Fruit fly (Drosophila melanogaster) whole organism, embryonic: Measurements from ENCODE around the gene Gk2.
A peak's percentile ranks its signal among the peaks of the same experiment; 100 is the strongest.

Source experiments
- ATbp ChIP-seq: fragments of 200-800 bp; sonication (Bioruptor generic); optimal IDR thresholded peaks from 2 replicates; lab custom pipeline; 2017; ENCODE audit warnings: missing biosample characterization, mild to moderate bottlenecking, missing genetic modification characterization, missing genetic modification reagents
- Adf1 ChIP-seq: fragments of 200-800 bp; sonication (Bioruptor generic); IDR thresholded peaks from 2 replicates; pipeline ENCODE4 v1.3.6; 2022; ENCODE audit warnings: missing biosample characterization, missing genetic modification characterization
- Atf-2 ChIP-seq: fragments of 200-800 bp; sonication (Bioruptor generic); optimal IDR thresholded peaks from 2 replicates; lab custom pipeline; 2016; ENCODE audit warnings: missing biosample characterization, missing genetic modification characterization
- Bgb ChIP-seq: fragments of 200-800 bp; sonication (Bioruptor generic); IDR thresholded peaks from 2 replicates; pipeline ENCODE4 v1.3.6; 2022; ENCODE audit warnings: missing biosample characterization, missing genetic modification characterization; ENCODE audit not compliant: partially characterized antibody
- CG10543 ChIP-seq: fragments of 200-800 bp; sonication (Bioruptor generic); optimal IDR thresholded peaks from 3 replicates; lab custom pipeline; 2017; ENCODE audit warnings: missing biosample characterization, mild to moderate bottlenecking, missing genetic modification characterization, moderate library complexity
- CG12769 ChIP-seq: fragments of 200-800 bp; sonication (Bioruptor generic); optimal IDR thresholded peaks from 2 replicates; lab custom pipeline; 2019; ENCODE audit warnings: missing biosample characterization, mild to moderate bottlenecking, missing genetic modification characterization, moderate library complexity
- CG14441 ChIP-seq: fragments of 200-800 bp; sonication (Bioruptor generic); IDR thresholded peaks from 2 replicates; pipeline ENCODE4 v1.3.6; 2022; ENCODE audit warnings: missing biosample characterization, missing genetic modification characterization
- CG16779 ChIP-seq: fragments of 200-800 bp; sonication (Bioruptor generic); IDR thresholded peaks from 2 replicates; pipeline ENCODE4 v1.3.6; 2022; ENCODE audit warnings: missing biosample characterization, missing genetic modification characterization
- CG16813 ChIP-seq: fragments of 200-800 bp; sonication (Bioruptor generic); IDR thresholded peaks from 3 replicates; pipeline ENCODE4 v1.3.6; 2022; ENCODE audit warnings: missing biosample characterization, missing genetic modification characterization; ENCODE audit not compliant: partially characterized antibody
- CG30431 ChIP-seq: fragments of 200-800 bp; sonication (Bioruptor generic); optimal IDR thresholded peaks from 2 replicates; lab custom pipeline; 2017; ENCODE audit warnings: missing biosample characterization, missing genetic modification characterization
- CG34422 ChIP-seq: fragments of 200-800 bp; sonication (Bioruptor generic); IDR thresholded peaks from 3 replicates; pipeline ENCODE4 v1.3.6; 2022; ENCODE audit warnings: missing biosample characterization, missing genetic modification characterization
- CG5180 ChIP-seq: fragments of 200-800 bp; sonication (Bioruptor generic); optimal IDR thresholded peaks from 3 replicates; lab custom pipeline; 2017; ENCODE audit warnings: missing biosample characterization, missing genetic modification characterization, mild to moderate bottlenecking, moderate library complexity, missing genetic modification reagents
- CG6689 ChIP-seq: fragments of 200-800 bp; sonication (Bioruptor generic); IDR thresholded peaks from 2 replicates; pipeline ENCODE4 v1.3.6; 2022; ENCODE audit warnings: missing biosample characterization, missing genetic modification characterization
- CG6791 ChIP-seq: fragments of 200-800 bp; sonication (Bioruptor generic); IDR thresholded peaks from 3 replicates; pipeline ENCODE4 v1.3.6; 2022; ENCODE audit warnings: missing biosample characterization, missing genetic modification characterization; ENCODE audit not compliant: partially characterized antibody
- CG7963 ChIP-seq: fragments of 200-800 bp; sonication (Bioruptor generic); IDR thresholded peaks from 3 replicates; pipeline ENCODE4 v1.3.6; 2022; ENCODE audit warnings: missing biosample characterization, missing genetic modification characterization; ENCODE audit not compliant: partially characterized antibody
- CG9437 ChIP-seq: fragments of 200-800 bp; sonication (Bioruptor generic); optimal IDR thresholded peaks from 2 replicates; lab custom pipeline; 2018; ENCODE audit warnings: missing biosample characterization, mild to moderate bottlenecking, missing genetic modification characterization
- Dbx ChIP-seq: fragments of 200-800 bp; sonication (Bioruptor generic); IDR thresholded peaks from 3 replicates; pipeline ENCODE4 v1.3.6; 2022; ENCODE audit warnings: missing biosample characterization, missing genetic modification characterization
- Dref ChIP-seq: fragments of 200-800 bp; sonication (Bioruptor generic); IDR thresholded peaks from 2 replicates; pipeline ENCODE4 v1.3.6; 2022; ENCODE audit warnings: missing biosample characterization, missing genetic modification characterization
- Hr39 ChIP-seq: fragments of >200 bp; optimal IDR thresholded peaks from 2 replicates; lab custom pipeline; 2017
- Hr78 ChIP-seq, 2 experiments: fragments of 200-800 bp in 1 of 2; fragments of >200 bp in 1 of 2; sonication (Bioruptor generic) in 1 of 2; optimal IDR thresholded peaks; 2 replicates each; lab custom pipeline; 2017 to 2019; ENCODE audit warnings: missing biosample characterization in 2 of 2, missing genetic modification characterization in 2 of 2, mild to moderate bottlenecking in 1 of 2, moderate library complexity in 1 of 2
- Jarid2 ChIP-seq: fragments of 200-800 bp; sonication (Bioruptor generic); optimal IDR thresholded peaks from 3 replicates; lab custom pipeline; 2017; ENCODE audit warnings: mild to moderate bottlenecking, missing biosample characterization, missing genetic modification reagents, missing genetic modification characterization
- Mad ChIP-seq: fragments of 200-800 bp; sonication (Bioruptor generic); optimal IDR thresholded peaks from 2 replicates; lab custom pipeline; 2016; ENCODE audit warnings: missing biosample characterization, missing genetic modification characterization
- Med ChIP-seq: fragments of 200-800 bp; sonication (Bioruptor generic); peaks from one replicate; lab custom pipeline; 2016; ENCODE audit warnings: missing biosample characterization, missing genetic modification characterization, mild to moderate bottlenecking, inconsistent platforms, moderate library complexity
- Nf-YB ChIP-seq: fragments of 200-800 bp; sonication (Bioruptor generic); optimal IDR thresholded peaks from 3 replicates; lab custom pipeline; 2019; ENCODE audit warnings: missing biosample characterization, mild to moderate bottlenecking, missing genetic modification characterization, moderate library complexity
- Opbp ChIP-seq: fragments of 200-800 bp; sonication (Bioruptor generic); IDR thresholded peaks from 3 replicates; pipeline ENCODE4 v1.3.6; 2022; ENCODE audit warnings: missing biosample characterization, missing genetic modification characterization; ENCODE audit not compliant: partially characterized antibody
- Rfx ChIP-seq: fragments of 200-800 bp; sonication (Bioruptor generic); IDR thresholded peaks from 2 replicates; pipeline ENCODE4 v1.3.6; 2022; ENCODE audit warnings: missing biosample characterization, missing genetic modification characterization
- Trl ChIP-seq, 3 experiments: fragments of >200 bp in 2 of 3; fragments of 200-800 bp in 1 of 3; sonication (Bioruptor generic) in 1 of 3; optimal IDR thresholded peaks; 2 replicates in 1 of 3; 3 replicates in 2 of 3; lab custom pipeline; 2016 to 2017; ENCODE audit warnings: missing biosample characterization in 1 of 3, missing genetic modification characterization in 1 of 3
- bowl ChIP-seq: fragments of 200-800 bp; sonication (Bioruptor generic); IDR thresholded peaks from 2 replicates; pipeline ENCODE4 v1.3.6; 2022; ENCODE audit warnings: missing biosample characterization, missing genetic modification characterization
- chinmo ChIP-seq: fragments of 200-800 bp; sonication (Bioruptor generic); IDR thresholded peaks from 4 replicates; pipeline ENCODE4 v1.3.6; 2022; ENCODE audit warnings: missing biosample characterization, missing genetic modification characterization; ENCODE audit not compliant: partially characterized antibody
- chm ChIP-seq: fragments of 200-800 bp; sonication (Bioruptor generic); IDR thresholded peaks from 2 replicates; pipeline ENCODE4 v1.3.6; 2022; ENCODE audit warnings: missing biosample characterization, missing genetic modification characterization
- ci ChIP-seq: fragments of 200-800 bp; sonication (Bioruptor generic); IDR thresholded peaks from 3 replicates; pipeline ENCODE4 v1.3.6; 2022; ENCODE audit warnings: missing biosample characterization, missing genetic modification characterization
- dan ChIP-seq: fragments of 200-800 bp; sonication (Bioruptor generic); IDR thresholded peaks from 2 replicates; pipeline ENCODE4 v1.3.6; 2022; ENCODE audit warnings: missing biosample characterization, missing genetic modification characterization
- ftz-f1 ChIP-seq: fragments of 200-800 bp; sonication (Bioruptor generic); optimal IDR thresholded peaks from 2 replicates; lab custom pipeline; 2016; ENCODE audit warnings: missing biosample characterization, missing genetic modification characterization
- fu2 ChIP-seq: fragments of 200-800 bp; sonication (Bioruptor generic); optimal IDR thresholded peaks from 2 replicates; lab custom pipeline; 2016; ENCODE audit warnings: missing biosample characterization, missing genetic modification characterization
- gcm2 ChIP-seq: fragments of 200-800 bp; sonication (Bioruptor generic); optimal IDR thresholded peaks from 2 replicates; lab custom pipeline; 2016; ENCODE audit warnings: missing biosample characterization, missing genetic modification characterization
- gt ChIP-seq: fragments of 200-800 bp; sonication (Bioruptor generic); IDR thresholded peaks from 2 replicates; pipeline ENCODE4 v1.3.6; 2022; ENCODE audit warnings: missing biosample characterization, missing genetic modification characterization
- kni ChIP-seq: fragments of 200-800 bp; sonication (Bioruptor generic); optimal IDR thresholded peaks from 3 replicates; lab custom pipeline; 2017; ENCODE audit warnings: mild to moderate bottlenecking, missing biosample characterization, missing genetic modification reagents, missing genetic modification characterization
- knrl ChIP-seq: fragments of 200-800 bp; sonication (Bioruptor generic); IDR thresholded peaks from 3 replicates; pipeline ENCODE4 v1.3.6; 2022; ENCODE audit warnings: missing biosample characterization, missing genetic modification characterization; ENCODE audit not compliant: partially characterized antibody
- lola ChIP-seq, 3 experiments: fragments of >200 bp in 2 of 3; fragments of 200-800 bp in 1 of 3; sonication (Bioruptor generic) in 1 of 3; optimal IDR thresholded peaks; 2 replicates each; lab custom pipeline; 2017 to 2019; ENCODE audit warnings: missing biosample characterization in 3 of 3, missing genetic modification characterization in 3 of 3, mild to moderate bottlenecking in 1 of 3, moderate library complexity in 1 of 3
- lov ChIP-seq, 2 experiments: fragments of 200-800 bp in 1 of 2; fragments of >200 bp in 1 of 2; sonication (Bioruptor generic) in 1 of 2; IDR thresholded peaks in 1 of 2; optimal IDR thresholded peaks in 1 of 2; 2 replicates in 1 of 2; 3 replicates in 1 of 2; pipeline versions ENCODE4 v1.3.6 to Lab custom; 2017 to 2022; ENCODE audit warnings: missing biosample characterization in 1 of 2, missing genetic modification characterization in 1 of 2
- oc ChIP-seq: fragments of 200-800 bp; sonication (Bioruptor generic); optimal IDR thresholded peaks from 2 replicates; lab custom pipeline; 2018; ENCODE audit warnings: missing biosample characterization, mild to moderate bottlenecking, missing genetic modification characterization, moderate library complexity
- pros ChIP-seq: fragments of 200-800 bp; sonication (Bioruptor generic); optimal IDR thresholded peaks from 3 replicates; lab custom pipeline; 2019; ENCODE audit warnings: missing biosample characterization, mild to moderate bottlenecking, missing genetic modification characterization, moderate library complexity
- rib ChIP-seq: fragments of 200-800 bp; sonication (Bioruptor generic); IDR thresholded peaks from 2 replicates; pipeline ENCODE4 v1.3.6; 2022; ENCODE audit warnings: missing biosample characterization, missing genetic modification characterization
- salm ChIP-seq: fragments of 200-800 bp; sonication (Bioruptor generic); optimal IDR thresholded peaks from 2 replicates; lab custom pipeline; 2018; ENCODE audit warnings: missing biosample characterization, mild to moderate bottlenecking, missing genetic modification characterization
- sd ChIP-seq: fragments of 200-800 bp; sonication (Bioruptor generic); optimal IDR thresholded peaks from 3 replicates; lab custom pipeline; 2018; ENCODE audit warnings: missing biosample characterization, mild to moderate bottlenecking, missing genetic modification characterization, moderate library complexity
- tll ChIP-seq, 2 experiments: fragments of 200-800 bp in 1 of 2; fragments of >200 bp in 1 of 2; sonication (Bioruptor generic) in 1 of 2; optimal IDR thresholded peaks; 2 replicates each; lab custom pipeline; 2017 to 2019; ENCODE audit warnings: missing biosample characterization in 2 of 2, missing genetic modification characterization in 2 of 2, mild to moderate bottlenecking in 1 of 2, moderate library complexity in 1 of 2
- vvl ChIP-seq: fragments of 200-800 bp; sonication (Bioruptor generic); IDR thresholded peaks from 2 replicates; pipeline ENCODE4 v1.3.6; 2022; ENCODE audit warnings: missing biosample characterization, missing genetic modification characterization
- z ChIP-seq: fragments of 200-800 bp; sonication (Bioruptor generic); IDR thresholded peaks from 3 replicates; pipeline ENCODE4 v1.3.6; 2022; ENCODE audit warnings: missing biosample characterization, missing genetic modification characterization

The Gk2 gene

DNA sequence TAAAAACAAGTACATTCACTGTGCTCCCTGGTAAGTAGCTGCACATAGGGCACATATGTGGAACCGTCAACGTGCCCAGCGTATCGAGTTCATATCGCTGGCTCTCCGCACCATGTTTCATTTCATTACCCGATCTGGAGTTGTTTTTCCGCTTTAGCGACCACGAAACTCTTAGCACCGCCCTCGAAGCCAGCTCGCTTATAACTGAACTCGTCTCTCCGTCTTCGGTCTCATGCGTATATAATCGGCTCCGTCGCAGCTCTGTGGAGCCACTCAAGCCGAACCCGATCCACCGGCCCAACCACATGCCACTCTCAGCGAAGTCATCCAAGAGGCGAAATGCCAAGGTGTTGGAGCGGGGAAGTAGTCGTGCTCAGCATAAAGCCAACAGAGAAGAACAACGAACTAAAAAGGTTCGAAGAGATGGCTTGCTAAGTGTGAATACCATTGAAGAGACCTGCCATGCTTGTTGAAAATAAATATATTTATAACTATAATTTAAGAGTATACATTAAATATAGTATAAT is 17.3 kb downstream of the Gk2 start, which contains the start of gene Cht2 (continued):
- TF ChIP-seq Trl (optimal IDR thresholded peaks at IDR 0.05; lab: Kevin White, UChicago) (peak; percentile 64 to 74), Trl (GFP tag; optimal IDR thresholded peaks at IDR 0.05; lab: Kevin White, UChicago) (no peak), Hr78 (GFP tag; optimal IDR thresholded peaks at IDR 0.05; lab: Kevin White, UChicago) (peak in 1 of 2 experiments; percentile 66), CG6689 (0 out of 2 replicates have a peak, but pooled peaks have one; percentile 8), lola (GFP tag; optimal IDR thresholded peaks at IDR 0.05; lab: Kevin White, UChicago) (no peak), Adf1 (GFP tag; lab: Robert Waterston, UW) (peak; percentile 33; the same call in 1 of the 2 replicates), CG10543 (GFP tag; lab: Kevin White, UChicago) (peak; percentile 73), Rfx (GFP tag; lab: Robert Waterston, UW) (peak; percentile 28; the same call in 1 of the 2 replicates), Jarid2 (peak; percentile 73), CG14441 (GFP tag; lab: Robert Waterston, UW) (no peak), CG12769 (peak; percentile 70), ATbp (GFP tag; lab: Kevin White, UChicago) (no peak), gt (GFP tag; lab: Robert Waterston, UW) (no peak), bowl (GFP tag; lab: Robert Waterston, UW) (no peak), CG16779 (0 out of 2 replicates have a peak, but pooled peaks have one; percentile 11), pros (peak; percentile 91), gcm2 (GFP tag; lab: Kevin White, UChicago) (peak; percentile 18), Nf-YB (GFP tag; lab: Kevin White, UChicago) (peak; percentile 1), vvl (GFP tag; lab: Robert Waterston, UW) (peak; percentile 13; the same call in 1 of the 2 replicates), salm (tag; lab: Kevin White, UChicago) (no peak), oc (tag; lab: Kevin White, UChicago) (peak; percentile 11), kni (peak; percentile 85), CG5180 (peak; percentile 81), rib (GFP tag; lab: Robert Waterston, UW) (peak; percentile 17; the same call in 1 of the 2 replicates), ci (GFP tag; lab: Robert Waterston, UW) (peak; percentile 58; the same call in 1 of the 3 replicates), CG30431 (GFP tag; lab: Kevin White, UChicago) (no peak), z (GFP tag; lab: Robert Waterston, UW) (peak; percentile 86), ftz-f1 (GFP tag; lab: Kevin White, UChicago) (peak; percentile 25), Hr39 (lab: Kevin White, UChicago) (no peak), sd (tag; lab: Kevin White, UChicago) (peak; percentile 83), lov (optimal IDR thresholded peaks at IDR 0.05; lab: Kevin White, UChicago) (no peak), lov (GFP tag; IDR thresholded peaks at IDR 0.05; lab: Robert Waterston, UW) (no peak), chm (GFP tag; lab: Robert Waterston, UW) (0 out of 2 replicates have a peak, but pooled peaks have one; percentile 12), CG34422 (GFP tag; lab: Robert Waterston, UW) (peak; percentile 51; the same call in 1 of the 3 replicates), fu2 (no peak), Atf-2 (GFP tag; lab: Kevin White, UChicago) (no peak), dan (GFP tag; lab: Robert Waterston, UW) (no peak), Dbx (0 out of 3 replicates have a peak, but pooled peaks have one; percentile 20), chinmo (GFP tag; lab: Robert Waterston, UW) (peak; percentile 76; the same call in 1 of the 4 replicates), Bgb (GFP tag; lab: Robert Waterston, UW) (0 out of 2 replicates have a peak, but pooled peaks have one; percentile 29)

DNA sequence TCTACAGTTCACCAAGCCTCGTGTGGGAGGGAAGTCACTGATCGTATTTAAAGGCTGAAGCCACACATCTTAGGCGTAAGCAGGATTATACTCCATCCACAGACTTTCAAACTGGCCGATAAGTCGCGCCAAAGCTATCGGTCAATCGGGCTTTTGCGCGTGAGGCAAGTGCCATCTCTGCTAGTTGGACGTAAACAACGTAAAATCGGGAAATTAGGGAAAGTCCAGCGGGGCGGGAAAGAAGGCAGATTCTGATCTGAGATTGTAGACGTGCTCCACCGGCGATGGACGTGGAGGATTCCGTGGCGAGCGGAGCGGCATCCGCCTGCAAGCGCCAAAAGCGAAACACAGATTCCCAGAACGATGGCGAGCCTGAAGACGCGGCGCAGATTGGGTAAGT is 17.9 kb downstream of the Gk2 start, which contains the start of gene CG8001:
TSS of gene CG8001 (plus strand) at position 17 of the 400 bp plus-strand sequence.
- peak; percentile 49; the same call in 2 of the 3 replicates for TF ChIP-seq Opbp (GFP tag; lab: Robert Waterston, UW)
- no peak for TF ChIP-seq Mad (GFP tag; lab: Kevin White, UChicago)
- TF ChIP-seq Dref (GFP tag; lab: Robert Waterston, UW) = peak; percentile 76
- no peak for TF ChIP-seq tll (GFP tag; optimal IDR thresholded peaks at IDR 0.05; lab: Kevin White, UChicago)
- TF ChIP-seq CG9437 (GFP tag; lab: Kevin White, UChicago) = peak; percentile 98
- TF ChIP-seq CG16813 (GFP tag; lab: Robert Waterston, UW) = 0 out of 3 replicates have a peak, but pooled peaks have one; percentile 33
- peak; percentile 67 for TF ChIP-seq CG6791 (GFP tag; lab: Robert Waterston, UW)
- TF ChIP-seq Med (GFP tag; lab: Kevin White, UChicago) = peak; percentile 75
- peak; percentile 40; the same call in 1 of the 3 replicates for TF ChIP-seq CG7963 (GFP tag; lab: Robert Waterston, UW)
- peak; percentile 44; the same call in 2 of the 3 replicates for TF ChIP-seq knrl (GFP tag; lab: Robert Waterston, UW)
